Fruit fly (Drosophila melanogaster): ENCODE data around the gene CG31274.

The CG31274 gene

DNA sequence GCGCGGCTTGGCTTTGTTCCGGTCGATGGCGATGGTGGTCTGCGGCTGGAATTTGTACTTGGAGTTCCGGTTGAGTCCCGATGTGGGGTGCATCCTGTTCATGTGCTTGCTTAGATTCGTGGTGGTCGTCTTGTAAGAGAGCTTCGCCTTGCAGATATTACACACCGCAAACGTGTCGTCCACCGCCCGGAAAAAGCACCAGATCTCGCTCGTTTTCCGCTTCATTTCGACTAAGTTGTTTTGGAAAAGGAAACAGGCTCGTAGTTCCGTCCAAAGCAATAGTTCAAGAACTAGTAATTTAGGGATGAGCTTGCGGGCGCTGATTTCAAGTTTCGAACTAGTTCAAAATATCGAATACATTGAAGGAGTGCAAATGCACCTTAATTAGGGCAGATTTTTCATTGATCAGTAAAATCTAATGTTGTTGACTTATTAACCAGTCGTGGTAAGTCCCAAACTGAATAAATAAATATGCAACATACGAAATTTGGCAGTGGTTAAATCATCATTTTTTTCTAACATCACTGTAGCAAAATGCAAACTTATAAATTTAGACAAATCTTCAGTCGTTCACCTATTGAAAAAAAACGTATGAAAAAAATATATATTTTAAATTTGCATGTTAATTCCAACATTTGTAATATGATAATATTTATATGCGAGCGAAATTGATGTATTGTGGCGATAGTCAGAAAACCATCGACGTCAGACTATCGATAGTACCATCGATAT is 50.2 kb downstream of the CG31274 start, which contains the start of the genes bdwf and Patr-1 (continued):
- TF ChIP-seq Hr51 (GFP tag; optimal IDR thresholded peaks at IDR 0.05) (no peak), CG30020 (tag; optimal IDR thresholded peaks at IDR 0.05) (peak; percentile 44), CG1233 (GFP tag; optimal IDR thresholded peaks at IDR 0.05) (peak; percentile 33), CG2120 (GFP tag; optimal IDR thresholded peaks at IDR 0.05) (peak; percentile 52), pho (GFP tag; optimal IDR thresholded peaks at IDR 0.05) (no peak), CG10462 (GFP tag; optimal IDR thresholded peaks at IDR 0.05) (no peak), MESR4 (GFP tag; optimal IDR thresholded peaks at IDR 0.05) (peak; percentile 62), CG17912 (GFP tag; optimal IDR thresholded peaks at IDR 0.05) (no peak), lmd (GFP tag; IDR thresholded peaks at IDR 0.05) (no peak), CG4404 (GFP tag; IDR thresholded peaks at IDR 0.05) (0 out of 2 replicates have a peak, but pooled peaks have one; percentile 6), hb (GFP tag; IDR thresholded peaks at IDR 0.05; ENCODE audit: partially characterized antibody) (peak; percentile 94), CG11723 (GFP tag; optimal IDR thresholded peaks at IDR 0.05) (no peak), jigr1 (GFP tag; IDR thresholded peaks at IDR 0.05) (no peak), BtbVII (GFP tag; optimal IDR thresholded peaks at IDR 0.05) (no peak), CG4424 (GFP tag; optimal IDR thresholded peaks at IDR 0.05) (no peak), CG13424 (tag; optimal IDR thresholded peaks at IDR 0.05) (peak; percentile 41), CG18764 (GFP tag; optimal IDR thresholded peaks at IDR 0.05) (peak; percentile 30), br (optimal IDR thresholded peaks at IDR 0.05) (no peak), CG11247 (GFP tag; IDR thresholded peaks at IDR 0.05) (no peak), CG10543 (GFP tag; optimal IDR thresholded peaks at IDR 0.05) (peak; percentile 10), hbn (GFP tag; IDR thresholded peaks at IDR 0.05; ENCODE audit: partially characterized antibody) (peak; percentile 84), Hr3 (GFP tag; optimal IDR thresholded peaks at IDR 0.05) (peak; percentile 35), CG9727 (GFP tag; optimal IDR thresholded peaks at IDR 0.05) (peak; percentile 53), HLH4C (GFP tag; IDR thresholded peaks at IDR 0.05; ENCODE audit: partially characterized antibody) (peak; percentile 91), CG5245 (GFP tag; optimal IDR thresholded peaks at IDR 0.05) (no peak), CG3838 (GFP tag; optimal IDR thresholded peaks at IDR 0.05) (no peak), da (GFP tag; optimal IDR thresholded peaks at IDR 0.05) (no peak), cad (GFP tag; optimal IDR thresholded peaks at IDR 0.05) (no peak), gcm (GFP tag; optimal IDR thresholded peaks at IDR 0.05) (peak; percentile 4), CG15011 (GFP tag; optimal IDR thresholded peaks at IDR 0.05) (no peak), HLH54F (GFP tag; optimal IDR thresholded peaks at IDR 0.05) (peak; percentile 53), vvl (GFP tag; IDR thresholded peaks at IDR 0.05) (no peak), fru (optimal IDR thresholded peaks at IDR 0.05) (no peak), CG3726 (GFP tag; IDR thresholded peaks at IDR 0.05) (no peak), CG3847 (GFP tag; IDR thresholded peaks at IDR 0.05) (peak; percentile 25; the same call in 1 of the 2 replicates), pros (GFP tag; optimal IDR thresholded peaks at IDR 0.05) (no peak), lola (GFP tag; optimal IDR thresholded peaks at IDR 0.05) (peak in 1 of 3 experiments; percentile 36), CG8924 (tag; optimal IDR thresholded peaks at IDR 0.05) (peak; percentile 36), CG5180 (GFP tag; optimal IDR thresholded peaks at IDR 0.05) (no peak), CG13296 (GFP tag; optimal IDR thresholded peaks at IDR 0.05) (no peak), CG12104 (GFP tag; optimal IDR thresholded peaks at IDR 0.05) (no peak), CG7963 (GFP tag; IDR thresholded peaks at IDR 0.05; ENCODE audit: partially characterized antibody) (peak; percentile 87), E2f2 (GFP tag; IDR thresholded peaks at IDR 0.05) (peak; percentile 45), Jarid2 (GFP tag; optimal IDR thresholded peaks at IDR 0.05) (no peak), mirr (GFP tag; optimal IDR thresholded peaks at IDR 0.05) (no peak), vnd (GFP tag; IDR thresholded peaks at IDR 0.05; ENCODE audit: partially characterized antibody) (peak; percentile 93), ci (GFP tag; IDR thresholded peaks at IDR 0.05) (no peak), CG11456 (GFP tag; IDR thresholded peaks at IDR 0.05) (0 out of 3 replicates have a peak, but pooled peaks have one; percentile 36), Abd-B (GFP tag; optimal IDR thresholded peaks at IDR 0.05) (no peak), Xbp1 (GFP tag; optimal IDR thresholded peaks at IDR 0.05) (peak; percentile 11)
